Worm (Caenorhabditis elegans) whole organism, young adult: ENCODE results near the gene rbm-42.

ENCODE experiments used
- B0035.1 ChIP-seq: sonication (generic microtip); optimal IDR thresholded peaks from 2 replicates; lab custom pipeline; 2016; ENCODE audit warnings: missing genetic modification characterization, mild to moderate bottlenecking, missing compliant biosample characterization, missing genotype, missing genetic modification reagents
- F23B12.7 ChIP-seq: sonication (generic microtip); optimal IDR thresholded peaks from 2 replicates; lab custom pipeline; 2017; ENCODE audit warnings: missing genetic modification characterization, mild to moderate bottlenecking, missing compliant biosample characterization, antibody characterized with exemption, moderate library complexity; ENCODE audit not compliant: insufficient read depth
- K12H6.12 ChIP-seq: fragments of 200-800 bp; sonication (Bioruptor generic); optimal IDR thresholded peaks from 2 replicates; lab custom pipeline; 2018; ENCODE audit warnings: mild to moderate bottlenecking, missing genetic modification characterization, missing compliant biosample characterization
- Y95B8A.8 ChIP-seq: fragments of 200-800 bp; sonication (Bioruptor generic); IDR thresholded peaks from 2 replicates; pipeline ENCODE4 v1.3.6; 2022; ENCODE audit warnings: missing genetic modification reagents, missing genetic modification characterization, missing compliant biosample characterization
- attf-3 ChIP-seq: fragments of 200-800 bp; sonication (Bioruptor generic); conservative IDR thresholded peaks from 2 replicates; pipeline ENCODE4 v1.3.6; 2022; ENCODE audit warnings: missing genetic modification reagents, missing genetic modification characterization, missing compliant biosample characterization
- attf-5 ChIP-seq: fragments of 200-800 bp; sonication (Bioruptor generic); optimal IDR thresholded peaks from 2 replicates; lab custom pipeline; 2018; ENCODE audit warnings: mild to moderate bottlenecking, missing genetic modification characterization, missing compliant biosample characterization
- ceh-100 ChIP-seq: fragments of 200-800 bp; sonication (Bioruptor generic); IDR thresholded peaks from 2 replicates; pipeline ENCODE4 v1.3.6; 2022; ENCODE audit warnings: missing genetic modification reagents, missing genetic modification characterization, missing compliant biosample characterization
- ekl-4 ChIP-seq: fragments of 200-800 bp; sonication (Bioruptor generic); IDR thresholded peaks from 2 replicates; pipeline ENCODE4 v1.3.6; 2022; ENCODE audit warnings: missing genetic modification reagents, missing genetic modification characterization, missing compliant biosample characterization
- lsl-1 ChIP-seq: fragments of 200-800 bp; sonication (Bioruptor generic); optimal IDR thresholded peaks from 2 replicates; lab custom pipeline; 2018; ENCODE audit warnings: mild to moderate bottlenecking, missing genetic modification characterization, moderate library complexity, missing compliant biosample characterization
- mcd-1 ChIP-seq: fragments of 200-800 bp; sonication (Bioruptor generic); IDR thresholded peaks from 2 replicates; pipeline ENCODE4 v1.3.6; 2022; ENCODE audit warnings: missing genetic modification reagents, missing genetic modification characterization, missing compliant biosample characterization
- zfh-2 ChIP-seq: fragments of 200-800 bp; sonication (Bioruptor generic); conservative IDR thresholded peaks from 2 replicates; pipeline ENCODE4 v1.3.6; 2022; ENCODE audit warnings: missing genetic modification reagents, missing genetic modification characterization, missing compliant biosample characterization
- ztf-25 ChIP-seq: fragments of 200-800 bp; sonication (Bioruptor generic); IDR thresholded peaks from 2 replicates; pipeline ENCODE4 v1.3.6; 2022; ENCODE audit warnings: missing genetic modification reagents, missing genetic modification characterization, missing compliant biosample characterization

The rbm-42 gene

ce11 chrIII:5105485-5105884, 47.5 kb downstream of the rbm-42 start:
- no peak for TF ChIP-seq ztf-25
- TF ChIP-seq zfh-2 (GFP tag; lab: Robert Waterston, UW), result peak; percentile 84
- no peak for TF ChIP-seq ekl-4 (GFP tag; lab: Robert Waterston, UW)

ce11 chrIII:5102616-5103015, 50.4 kb downstream of the rbm-42 start, which contains the start of gene F54D8.6:
Gene F54D8.6, plus strand, starts transcription at chrIII:5102985.
- peak; percentile 15 for TF ChIP-seq K12H6.12
- peak; percentile 91 for TF ChIP-seq ceh-100 (GFP tag; lab: Robert Waterston, UW)
- peak; percentile 3 for TF ChIP-seq lsl-1 (GFP tag; lab: Kevin White, UChicago)
- no peak for TF ChIP-seq B0035.1 (tag; lab: Kevin White, UChicago)
- peak; percentile 8 for TF ChIP-seq attf-5 (GFP tag; lab: Kevin White, UChicago)
- peak; percentile 67 for TF ChIP-seq F23B12.7 (tag; lab: Kevin White, UChicago)
- TF ChIP-seq attf-3, result 0 out of 2 replicates have a peak, but pooled peaks have one; percentile 19
- no peak for TF ChIP-seq Y95B8A.8 (GFP tag; lab: Robert Waterston, UW)
- TF ChIP-seq mcd-1 (GFP tag; lab: Robert Waterston, UW), result peak; percentile 82
